Worm (Caenorhabditis elegans) whole organism, L2 larva: ENCODE measurements around the gene K01A6.7.

Experiments
- C34F6.9 ChIP-seq: fragments of 150-350 bp; optimal IDR thresholded peaks from 2 replicates; lab custom pipeline; 2014; ENCODE audit warnings: missing biosample characterization, missing genetic modification characterization
- F13H6.1 ChIP-seq: sonication (generic microtip); optimal IDR thresholded peaks from 2 replicates; lab custom pipeline; 2016; ENCODE audit warnings: missing genetic modification characterization, missing compliant biosample characterization
- R02D3.7 ChIP-seq: fragments of 150-350 bp; optimal IDR thresholded peaks from 2 replicates; lab custom pipeline; 2014; ENCODE audit warnings: missing biosample characterization, missing genetic modification characterization
- Y55F3AM.14 ChIP-seq: fragments of 200-800 bp; sonication (Bioruptor generic); optimal IDR thresholded peaks from 2 replicates; lab custom pipeline; 2018; ENCODE audit warnings: mild to moderate bottlenecking, missing genetic modification characterization, missing compliant biosample characterization
- blmp-1 ChIP-seq: sonication (generic microtip); optimal IDR thresholded peaks from 2 replicates; lab custom pipeline; 2017; ENCODE audit warnings: missing genetic modification characterization, mild to moderate bottlenecking, missing compliant biosample characterization, antibody characterized with exemption, moderate library complexity; ENCODE audit not compliant: insufficient read depth
- crh-2 ChIP-seq: sonication (generic microtip); optimal IDR thresholded peaks from 2 replicates; lab custom pipeline; 2017; ENCODE audit warnings: missing biosample characterization, missing genetic modification characterization
- dmd-4 ChIP-seq: sonication (generic microtip); optimal IDR thresholded peaks from 2 replicates; lab custom pipeline; 2017; ENCODE audit warnings: missing biosample characterization, missing genetic modification characterization
- egl-27 ChIP-seq: sonication (generic microtip); optimal IDR thresholded peaks from 3 replicates; lab custom pipeline; 2017; ENCODE audit warnings: missing biosample characterization, missing genetic modification reagents, missing genetic modification characterization
- elt-1 ChIP-seq: fragments of 150-350 bp; optimal IDR thresholded peaks from 2 replicates; lab custom pipeline; 2014; ENCODE audit warnings: missing biosample characterization, missing genetic modification characterization
- fos-1 ChIP-seq: fragments of 150-350 bp; optimal IDR thresholded peaks from 2 replicates; lab custom pipeline; 2014; ENCODE audit warnings: missing biosample characterization, missing genetic modification characterization
- gmeb-1 ChIP-seq: fragments of 150-350 bp; optimal IDR thresholded peaks from 2 replicates; lab custom pipeline; 2014; ENCODE audit warnings: missing biosample characterization, missing genetic modification characterization
- lin-39 ChIP-seq: fragments of 150-350 bp; optimal IDR thresholded peaks from 2 replicates; lab custom pipeline; 2014; ENCODE audit warnings: missing biosample characterization, missing genetic modification reagents, missing genetic modification characterization
- lsy-2 ChIP-seq, 2 experiments: fragments of 150-350 bp in 1 of 2; sonication (generic microtip) in 1 of 2; optimal IDR thresholded peaks; 2 replicates each; lab custom pipeline; 2014 to 2017; ENCODE audit warnings: missing biosample characterization in 2 of 2, missing genetic modification characterization in 2 of 2
- mab-5 ChIP-seq: fragments of 150-350 bp; optimal IDR thresholded peaks from 2 replicates; lab custom pipeline; 2014; ENCODE audit warnings: missing biosample characterization, missing genetic modification characterization
- mbf-1 ChIP-seq: sonication (generic microtip); optimal IDR thresholded peaks from 2 replicates; lab custom pipeline; 2017; ENCODE audit warnings: missing biosample characterization, missing genetic modification characterization
- nhr-12 ChIP-seq: fragments of 150-350 bp; optimal IDR thresholded peaks from 2 replicates; lab custom pipeline; 2014; ENCODE audit warnings: missing biosample characterization, missing genetic modification characterization
- nhr-129 ChIP-seq: fragments of 150-350 bp; optimal IDR thresholded peaks from 2 replicates; lab custom pipeline; 2014; ENCODE audit warnings: missing biosample characterization, missing genetic modification characterization
- nhr-21 ChIP-seq: fragments of 150-350 bp; optimal IDR thresholded peaks from 2 replicates; lab custom pipeline; 2014; ENCODE audit warnings: missing biosample characterization, missing genetic modification characterization
- nhr-23 ChIP-seq: fragments of 150-350 bp; optimal IDR thresholded peaks from 2 replicates; lab custom pipeline; 2014; ENCODE audit warnings: missing biosample characterization, missing genetic modification reagents, missing genetic modification characterization
- nhr-237 ChIP-seq: fragments of 150-350 bp; optimal IDR thresholded peaks from 2 replicates; lab custom pipeline; 2014; ENCODE audit warnings: missing biosample characterization, missing genetic modification characterization
- nhr-25 ChIP-seq: fragments of 150-350 bp; sonication (generic microtip); optimal IDR thresholded peaks from 3 replicates; lab custom pipeline; 2014; ENCODE audit warnings: missing biosample characterization, missing genetic modification characterization
- nhr-6 ChIP-seq: fragments of 150-350 bp; optimal IDR thresholded peaks from 2 replicates; lab custom pipeline; 2014; ENCODE audit warnings: missing biosample characterization, missing genetic modification characterization
- nhr-77 ChIP-seq: fragments of 150-350 bp; optimal IDR thresholded peaks from 2 replicates; lab custom pipeline; 2014; ENCODE audit warnings: missing biosample characterization, missing genetic modification characterization
- sem-4 ChIP-seq: fragments of 150-350 bp; optimal IDR thresholded peaks from 2 replicates; lab custom pipeline; 2014; ENCODE audit warnings: missing biosample characterization, missing genetic modification reagents, missing genetic modification characterization
- snpc-4 ChIP-seq: fragments of 150-350 bp; optimal IDR thresholded peaks from 2 replicates; lab custom pipeline; 2014; ENCODE audit warnings: missing biosample characterization, missing genetic modification characterization
- unc-55 ChIP-seq: fragments of 150-350 bp; sonication (generic microtip); optimal IDR thresholded peaks from 3 replicates; lab custom pipeline; 2014; ENCODE audit warnings: missing biosample characterization, missing genetic modification reagents, missing genetic modification characterization
- zag-1 ChIP-seq: fragments of 150-350 bp; optimal IDR thresholded peaks from 2 replicates; lab custom pipeline; 2014; ENCODE audit warnings: missing biosample characterization, missing genetic modification characterization
- ztf-1 ChIP-seq: fragments of 200-800 bp; sonication (Bioruptor generic); conservative IDR thresholded peaks from 2 replicates; pipeline ENCODE4 v1.3.6; 2022; ENCODE audit warnings: missing genetic modification characterization, missing compliant biosample characterization
- ztf-11 ChIP-seq: sonication (generic microtip); optimal IDR thresholded peaks from 2 replicates; lab custom pipeline; 2017; ENCODE audit warnings: missing biosample characterization, missing genetic modification characterization
- ztf-4 ChIP-seq: fragments of 150-350 bp; optimal IDR thresholded peaks from 2 replicates; lab custom pipeline; 2014; ENCODE audit warnings: missing biosample characterization, missing genetic modification characterization

Gene K01A6.7

ce11 chrIV:11718653-11719052, 19.7 kb downstream of the K01A6.7 start:
- TF ChIP-seq snpc-4 (tag; lab: Kevin White, UChicago): no peak
- TF ChIP-seq dmd-4 (tag; lab: Kevin White, UChicago): no peak
- TF ChIP-seq nhr-12 (tag; lab: Kevin White, UChicago): no peak
- no peak for TF ChIP-seq mab-5 (tag; lab: Kevin White, UChicago)
- TF ChIP-seq nhr-6 (tag; lab: Kevin White, UChicago): no peak
- no peak for TF ChIP-seq Y55F3AM.14 (GFP tag; lab: Kevin White, UChicago)
- TF ChIP-seq blmp-1 (tag; lab: Kevin White, UChicago): peak; percentile 97
- TF ChIP-seq, all 48 proteins: peak for 1

ce11 chrIV:11717094-11717876, 21.1 kb downstream of the K01A6.7 start:
- TF ChIP-seq snpc-4 (tag; lab: Kevin White, UChicago): no peak
- TF ChIP-seq egl-27 (tag; lab: Kevin White, UChicago): no peak
- TF ChIP-seq zag-1: peak; percentile 18
- TF ChIP-seq nhr-129 (tag; lab: Kevin White, UChicago): peak; percentile 24
- TF ChIP-seq unc-55: peak; percentile 33

ce11 chrIV:11716414-11716813, 22.0 kb downstream of the K01A6.7 start:
- TF ChIP-seq ztf-11 (no peak), egl-27 (tag; lab: Kevin White, UChicago) (no peak), crh-2 (no peak), blmp-1 (tag; lab: Kevin White, UChicago) (no peak), nhr-25 (tag; lab: Kevin White, UChicago) (no peak)
- TF ChIP-seq, all 48 proteins: peak for 0

ce11 chrIV:11714739-11715138, 23.6 kb downstream of the K01A6.7 start, which contains the start of gene magi-1:
TSS of gene magi-1 (plus strand) at chrIV:11715039.
- no peak for TF ChIP-seq mbf-1
- TF ChIP-seq nhr-12 (tag; lab: Kevin White, UChicago): no peak
- TF ChIP-seq ztf-1 (GFP tag; lab: Robert Waterston, UW): no peak
- TF ChIP-seq gmeb-1 (tag; lab: Kevin White, UChicago): no peak
- no peak for TF ChIP-seq nhr-237
- TF ChIP-seq sem-4 (tag; lab: Kevin White, UChicago): no peak
- TF ChIP-seq ztf-4 (tag; lab: Kevin White, UChicago): no peak
- TF ChIP-seq nhr-23 (tag; lab: Kevin White, UChicago): no peak
- no peak for TF ChIP-seq F13H6.1 (tag; lab: Kevin White, UChicago)
- no peak for TF ChIP-seq ztf-11
- no peak for TF ChIP-seq dmd-4 (tag; lab: Kevin White, UChicago)
- TF ChIP-seq elt-1 (tag; lab: Kevin White, UChicago): no peak
- no peak for TF ChIP-seq lin-39 (tag; lab: Kevin White, UChicago)
- no peak for TF ChIP-seq Y55F3AM.14 (GFP tag; lab: Kevin White, UChicago)
- TF ChIP-seq mab-5 (tag; lab: Kevin White, UChicago): no peak
- no peak for TF ChIP-seq nhr-77
- TF ChIP-seq, all 48 proteins: peak for 0

- no peak for TF ChIP-seq nhr-21 (tag; lab: Kevin White, UChicago)
- TF ChIP-seq unc-55: peak; percentile 23
- TF ChIP-seq mab-5 (tag; lab: Kevin White, UChicago): peak; percentile 47
These were observed 25.1 kb downstream of the K01A6.7 start for ce11 chrIV:11713289-11713688.

ce11 chrIV:11710331-11710730, 28.0 kb downstream of the K01A6.7 start:
- TF ChIP-seq F13H6.1 (tag; lab: Kevin White, UChicago): peak; percentile 58
- peak; percentile 58 for TF ChIP-seq nhr-129 (tag; lab: Kevin White, UChicago)
- TF ChIP-seq lsy-2 (tag; optimal IDR thresholded peaks at IDR 0.05; lab: Kevin White, UChicago): peak in 1 of 2 experiments; percentile 2
- peak; percentile 35 for TF ChIP-seq C34F6.9
- no peak for TF ChIP-seq fos-1 (tag; lab: Kevin White, UChicago)
- no peak for TF ChIP-seq R02D3.7 (tag; lab: Kevin White, UChicago)
